Worm (Caenorhabditis elegans) whole organism, mixed stage, embryonic: ENCODE measurements around the gene F56C9.6.

Source experiments
- elt-1 ChIP-seq: sonication (generic microtip); optimal IDR thresholded peaks from 2 replicates; lab custom pipeline; 2017; ENCODE audit warnings: missing genetic modification characterization, mild to moderate bottlenecking, missing compliant biosample characterization, antibody characterized with exemption, moderate library complexity, borderline replicate concordance; ENCODE audit not compliant: insufficient read depth
- nhr-237 ChIP-seq: fragments of 150-350 bp; optimal IDR thresholded peaks from 2 replicates; lab custom pipeline; 2014; ENCODE audit warnings: missing biosample characterization, missing genetic modification characterization
- nhr-76 ChIP-seq: sonication (generic microtip); optimal IDR thresholded peaks from 2 replicates; lab custom pipeline; 2017; ENCODE audit warnings: missing biosample characterization, missing genetic modification characterization
- pha-4 ChIP-seq: fragments of 150-350 bp; optimal IDR thresholded peaks from 2 replicates; lab custom pipeline; 2018; ENCODE audit warnings: missing biosample characterization, missing genetic modification reagents, missing genetic modification characterization
- snpc-4 ChIP-seq: fragments of 150-350 bp; optimal IDR thresholded peaks from 2 replicates; lab custom pipeline; 2014; ENCODE audit warnings: missing biosample characterization, missing genetic modification characterization
- unc-62 ChIP-seq: fragments of 150-350 bp; optimal IDR thresholded peaks from 2 replicates; lab custom pipeline; 2014; ENCODE audit warnings: missing biosample characterization, missing genetic modification reagents, missing genetic modification characterization
- ztf-11 ChIP-seq: fragments of 150-350 bp; optimal IDR thresholded peaks from 2 replicates; lab custom pipeline; 2014; ENCODE audit warnings: missing biosample characterization, missing genetic modification characterization

DNA sequence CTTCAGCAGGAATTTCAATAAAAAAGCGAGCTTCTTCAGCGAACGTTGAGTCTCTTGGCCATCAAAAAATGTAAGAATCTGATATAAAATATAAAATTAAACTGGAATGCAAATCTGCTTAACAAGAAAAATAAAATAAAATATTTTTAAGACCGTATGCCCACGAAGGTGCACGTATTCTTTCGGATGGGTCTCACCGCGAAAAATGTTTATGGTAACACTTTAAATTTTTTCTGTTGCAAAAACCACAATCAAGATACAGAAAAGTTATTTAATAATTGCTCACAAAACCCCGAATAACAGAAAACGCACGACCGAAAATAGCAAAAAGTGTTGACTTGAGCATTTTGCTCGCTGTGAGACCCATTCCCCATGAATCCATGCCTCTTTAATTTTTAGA, 28.6 kb upstream of the F56C9.6 start:
- no peak for TF ChIP-seq elt-1 (tag; lab: Kevin White, UChicago)
- no peak for TF ChIP-seq ztf-11 (tag; lab: Kevin White, UChicago)
- no peak for TF ChIP-seq unc-62 (GFP tag; lab: Kevin White, UChicago)
- TF ChIP-seq pha-4 (tag; lab: Kevin White, UChicago) = no peak
- no peak for TF ChIP-seq nhr-237 (tag; lab: Kevin White, UChicago)
- no peak for TF ChIP-seq nhr-76 (tag; lab: Kevin White, UChicago)
- no peak for TF ChIP-seq snpc-4 (tag; lab: Kevin White, UChicago)
